Fruit fly (Drosophila melanogaster): ENCODE data around the gene CG43438.
A peak's percentile ranks its signal among the peaks of the same experiment; 100 is the strongest.

DNA sequence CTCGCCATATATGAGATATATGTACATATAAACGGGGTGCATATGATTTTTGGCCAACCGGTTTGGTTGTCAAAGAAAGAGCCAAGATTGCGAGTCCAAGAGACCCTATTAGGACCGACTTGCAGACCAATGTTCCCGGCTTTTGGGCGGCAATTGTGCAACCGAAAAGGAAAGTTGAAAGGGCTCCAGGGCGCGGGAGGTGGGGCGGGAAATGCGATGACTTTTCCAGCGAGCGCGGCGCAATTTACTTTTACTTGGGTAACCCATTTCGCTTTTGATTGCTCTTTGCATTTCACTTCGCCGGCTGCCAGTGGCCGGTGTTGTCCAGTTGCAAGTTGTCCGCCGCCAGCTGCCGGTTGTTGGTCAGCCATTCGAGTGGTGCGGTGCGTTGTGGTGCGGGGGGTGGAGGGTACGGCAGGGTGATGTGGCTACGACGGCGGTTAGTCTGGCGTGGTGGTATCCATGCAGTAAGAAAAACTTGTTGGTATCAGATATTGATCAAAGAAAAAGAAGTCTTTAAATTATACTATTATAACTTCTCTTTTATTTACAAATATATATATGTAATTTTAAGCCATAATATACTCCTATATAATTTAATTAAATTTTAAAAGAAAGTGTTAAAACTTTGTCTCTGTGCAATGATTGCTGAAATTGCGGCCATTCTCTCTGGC, 30.9 kb upstream of the CG43438 start:
- no peak for TF ChIP-seq D1 (tag; optimal IDR thresholded peaks at IDR 0.05)
- no peak for TF ChIP-seq CG14655 (GFP tag; optimal IDR thresholded peaks at IDR 0.05)
- TF ChIP-seq CG4496 (GFP tag; IDR thresholded peaks at IDR 0.05): peak; percentile 60; the same call in 2 of the 3 replicates
- no peak for TF ChIP-seq EcR (GFP tag; optimal IDR thresholded peaks at IDR 0.05)
- no peak for TF ChIP-seq CG9948 (tag; optimal IDR thresholded peaks at IDR 0.05)
- TF ChIP-seq CG15710 (tag; optimal IDR thresholded peaks at IDR 0.05): no peak
